Worm (Caenorhabditis elegans): Measurements from ENCODE around the gene F13H10.6.

The F13H10.6 gene

DNA sequence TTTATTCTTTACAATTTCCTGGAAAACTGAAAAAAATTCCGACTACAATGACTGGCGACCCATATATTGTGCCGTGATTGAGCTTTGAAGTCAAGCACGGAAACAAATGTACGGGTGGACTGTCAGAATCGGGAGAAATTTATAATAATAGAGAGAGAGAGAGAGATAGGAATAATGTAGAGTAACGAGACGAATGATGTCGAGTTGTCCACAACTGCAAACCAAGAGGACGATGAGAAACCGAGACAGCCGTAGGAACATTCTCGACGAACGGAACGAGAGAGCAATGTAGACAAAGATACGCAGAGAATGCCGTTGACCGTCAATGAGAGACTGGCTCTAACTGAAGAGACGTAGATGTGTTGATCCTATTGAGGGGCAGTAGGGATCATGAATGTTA is 18.5 kb downstream of the F13H10.6 start (continued):
- peak; percentile 88 for TF ChIP-seq nhr-80 (tag; optimal IDR thresholded peaks at IDR 0.05)
- peak; percentile 53 for TF ChIP-seq atf-7 (tag; optimal IDR thresholded peaks at IDR 0.05)
- TF ChIP-seq Y56A3A.18 (GFP tag; IDR thresholded peaks at IDR 0.05): 0 out of 2 replicates have a peak, but pooled peaks have one; percentile 28
- peak; percentile 53; the same call in 1 of the 2 replicates for TF ChIP-seq let-526 (GFP tag; IDR thresholded peaks at IDR 0.05)
- TF ChIP-seq ZK185.1 (tag; optimal IDR thresholded peaks at IDR 0.05; ENCODE audit: poor library complexity, severe bottlenecking): peak; percentile 31
- peak; percentile 29 for TF ChIP-seq ztf-18 (tag; optimal IDR thresholded peaks at IDR 0.05)
- TF ChIP-seq ceh-27 (GFP tag; optimal IDR thresholded peaks at IDR 0.05): peak; percentile 41
- peak; percentile 5 for TF ChIP-seq rpc-1 (optimal IDR thresholded peaks at IDR 0.05)
- no peak for TF ChIP-seq rpc-1 (tag; optimal IDR thresholded peaks at IDR 0.05)
- TF ChIP-seq repo-1 (tag; optimal IDR thresholded peaks at IDR 0.05): peak; percentile 20
- peak in 1 of 3 experiments; percentile 29 for TF ChIP-seq lin-35 (GFP tag; optimal IDR thresholded peaks at IDR 0.05)
- TF ChIP-seq nfya-2 (GFP tag; IDR thresholded peaks at IDR 0.05): no peak
- TF ChIP-seq mcd-1 (GFP tag; IDR thresholded peaks at IDR 0.05): peak; percentile 46; the same call in 1 of the 2 replicates

ce11 chrIV:11029412-11029811 is 20.3 kb downstream of the F13H10.6 start, which contains the start of gene hrg-5:
hrg-5 (minus strand) TSS chrIV:11029428.
- no peak for TF ChIP-seq akir-1 (GFP tag; optimal IDR thresholded peaks at IDR 0.05)
- TF ChIP-seq nhr-80 (tag; optimal IDR thresholded peaks at IDR 0.05): peak; percentile 66
- TF ChIP-seq hlh-12 (tag; optimal IDR thresholded peaks at IDR 0.05): no peak
- TF ChIP-seq Y95B8A.8 (GFP tag; IDR thresholded peaks at IDR 0.05): no peak
- TF ChIP-seq dpl-1 (GFP tag; optimal IDR thresholded peaks at IDR 0.05): no peak
- TF ChIP-seq pbrm-1 (GFP tag; IDR thresholded peaks at IDR 0.05): no peak
- no peak for TF ChIP-seq let-526 (GFP tag; IDR thresholded peaks at IDR 0.05)
- TF ChIP-seq F52B5.7 (tag; optimal IDR thresholded peaks at IDR 0.05): no peak

ce11 chrIV:11030117-11030516 is 21.0 kb downstream of the F13H10.6 start:
- TF ChIP-seq ztf-26 (tag; optimal IDR thresholded peaks at IDR 0.05): no peak
- no peak for TF ChIP-seq ceh-79 (tag; optimal IDR thresholded peaks at IDR 0.05)
- no peak for TF ChIP-seq attf-3 (GFP tag; conservative IDR thresholded peaks at IDR 0.05)
- TF ChIP-seq ccch-3 (GFP tag; optimal IDR thresholded peaks at IDR 0.05): no peak
- no peak for TF ChIP-seq ztf-6 (GFP tag; IDR thresholded peaks at IDR 0.05)
- no peak for TF ChIP-seq K11D2.4 (GFP tag; IDR thresholded peaks at IDR 0.05)
- TF ChIP-seq him-1 (tag; optimal IDR thresholded peaks at IDR 0.05): no peak
- TF ChIP-seq akir-1 (GFP tag; optimal IDR thresholded peaks at IDR 0.05): no peak
- no peak for TF ChIP-seq pbrm-1 (GFP tag; IDR thresholded peaks at IDR 0.05)
- no peak for TF ChIP-seq bed-1 (GFP tag; IDR thresholded peaks at IDR 0.05)
- TF ChIP-seq ztf-18 (tag; optimal IDR thresholded peaks at IDR 0.05): no peak
- TF ChIP-seq F33H1.4 (GFP tag; IDR thresholded peaks at IDR 0.05): no peak

DNA sequence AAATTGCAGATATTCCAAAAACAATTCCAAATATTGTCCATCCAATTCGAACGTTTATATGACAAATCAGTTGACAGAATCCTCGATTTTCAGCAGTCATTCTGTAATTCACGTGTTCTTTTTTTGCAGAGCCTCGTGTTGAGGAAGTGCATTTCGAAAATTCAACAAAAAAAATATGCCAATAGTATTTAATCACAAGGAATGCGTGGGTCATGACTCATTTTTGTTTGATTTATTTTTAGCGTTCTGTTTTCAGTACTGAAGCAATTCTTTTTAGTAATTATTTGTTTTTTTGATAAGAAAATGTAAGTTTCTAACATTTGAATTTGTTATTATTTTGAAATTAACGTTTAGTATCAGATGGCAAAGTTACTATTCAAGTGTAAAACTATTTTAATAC is 21.8 kb downstream of the F13H10.6 start, which contains the start of gene hrg-4:
hrg-4 (minus strand) TSS at position 101 of the 400 bp plus-strand sequence.
- TF ChIP-seq lin-40 (tag; optimal IDR thresholded peaks at IDR 0.05): no peak
- no peak for TF ChIP-seq ztf-6 (GFP tag; IDR thresholded peaks at IDR 0.05)
- TF ChIP-seq let-607 (tag; optimal IDR thresholded peaks at IDR 0.05): no peak
- no peak for TF ChIP-seq madf-8 (GFP tag; conservative IDR thresholded peaks at IDR 0.05)
- TF ChIP-seq tbx-9 (tag; optimal IDR thresholded peaks at IDR 0.05; ENCODE audit: borderline replicate concordance): no peak
- TF ChIP-seq egrh-3 (GFP tag; IDR thresholded peaks at IDR 0.05): no peak
- TF ChIP-seq zfh-2 (GFP tag; conservative IDR thresholded peaks at IDR 0.05): no peak
- TF ChIP-seq cebp-1 (GFP tag; IDR thresholded peaks at IDR 0.05): no peak
- TF ChIP-seq cebp-1 (tag; optimal IDR thresholded peaks at IDR 0.05): no peak
- TF ChIP-seq nhr-27 (tag; optimal IDR thresholded peaks at IDR 0.05): no peak
- TF ChIP-seq rec-8 (tag; optimal IDR thresholded peaks at IDR 0.05): no peak
- TF ChIP-seq dox-1 (GFP tag; IDR thresholded peaks at IDR 0.05): no peak
- no peak for TF ChIP-seq Y95B8A.8 (GFP tag; IDR thresholded peaks at IDR 0.05)
- no peak for TF ChIP-seq mes-4 (tag; optimal IDR thresholded peaks at IDR 0.05)
- no peak for TF ChIP-seq hrde-1 (tag; optimal IDR thresholded peaks at IDR 0.05; ENCODE audit: borderline replicate concordance)
- no peak for TF ChIP-seq ztf-28 (GFP tag; IDR thresholded peaks at IDR 0.05)
- no peak for TF ChIP-seq ztf-25 (GFP tag; IDR thresholded peaks at IDR 0.05)
- TF ChIP-seq sptf-2 (GFP tag; optimal IDR thresholded peaks at IDR 0.05): no peak
- no peak for TF ChIP-seq unc-130 (GFP tag; optimal IDR thresholded peaks at IDR 0.05)
- no peak for TF ChIP-seq nfya-2 (GFP tag; IDR thresholded peaks at IDR 0.05)

Data from whole organism, young adult.